Fruit fly (Drosophila melanogaster) whole organism, wandering third instar larva: ENCODE measurements around the gene Sh.

Experiments
- CG32264 ChIP-seq: fragments of 200-800 bp; sonication (Bioruptor generic); optimal IDR thresholded peaks from 2 replicates; lab custom pipeline; 2016; ENCODE audit warnings: missing biosample characterization, missing genetic modification characterization
- CG9705 ChIP-seq: fragments of 200-800 bp; sonication (Bioruptor generic); optimal IDR thresholded peaks from 2 replicates; lab custom pipeline; 2018; ENCODE audit warnings: missing biosample characterization, mild to moderate bottlenecking, missing genetic modification characterization
- CrebA ChIP-seq: fragments of 200-800 bp; sonication (Bioruptor generic); optimal IDR thresholded peaks from 2 replicates; lab custom pipeline; 2016; ENCODE audit warnings: missing biosample characterization, mild to moderate bottlenecking, missing genetic modification characterization, borderline replicate concordance
- Dfd ChIP-seq: fragments of >200 bp; optimal IDR thresholded peaks from 2 replicates; lab custom pipeline; 2017; ENCODE audit warnings: missing biosample characterization, missing genetic modification characterization
- Dif ChIP-seq: fragments of 200-275, 200-300 bp; sonication (Bioruptor generic); optimal IDR thresholded peaks from 2 replicates; lab custom pipeline; 2018; ENCODE audit warnings: missing biosample characterization, missing genetic modification characterization; ENCODE audit not compliant: partially characterized antibody
- GATAd ChIP-seq: sonication (Bioruptor generic); optimal IDR thresholded peaks from 2 replicates; lab custom pipeline; 2016; ENCODE audit warnings: missing biosample characterization, missing genetic modification characterization
- HLH106 ChIP-seq: fragments of 200-800 bp; optimal IDR thresholded peaks from 3 replicates; lab custom pipeline; 2019; ENCODE audit warnings: missing biosample characterization, mild to moderate bottlenecking, missing genetic modification characterization, moderate library complexity
- Hnf4 ChIP-seq: fragments of 200-800 bp; sonication (Bioruptor generic); optimal IDR thresholded peaks from 2 replicates; lab custom pipeline; 2016; ENCODE audit warnings: missing biosample characterization, mild to moderate bottlenecking, missing genetic modification characterization
- Hr78 ChIP-seq: fragments of >200 bp; optimal IDR thresholded peaks from 2 replicates; lab custom pipeline; 2017; ENCODE audit warnings: missing biosample characterization, missing genetic modification characterization
- Hr83 ChIP-seq: fragments of 200-300 bp; sonication (Bioruptor generic); optimal IDR thresholded peaks from 2 replicates; lab custom pipeline; 2016; ENCODE audit warnings: missing biosample characterization, mild to moderate bottlenecking, missing genetic modification characterization, moderate library complexity; ENCODE audit not compliant: poor library complexity, severe bottlenecking
- Jra ChIP-seq: sonication (Bioruptor generic); optimal IDR thresholded peaks from 2 replicates; lab custom pipeline; 2016; ENCODE audit warnings: missing biosample characterization, missing genetic modification characterization
- Mio ChIP-seq: sonication (Bioruptor generic); optimal IDR thresholded peaks from 2 replicates; lab custom pipeline; 2016; ENCODE audit warnings: missing biosample characterization, missing genetic modification characterization
- Myc ChIP-seq: fragments of >200 bp; optimal IDR thresholded peaks from 2 replicates; lab custom pipeline; 2017
- N ChIP-seq: fragments of >200 bp; optimal IDR thresholded peaks from 2 replicates; lab custom pipeline; 2018; ENCODE audit warnings: missing biosample characterization, missing external identifiers, missing genetic modification characterization
- OdsH ChIP-seq: fragments of 200-800 bp; sonication (Bioruptor generic); optimal IDR thresholded peaks from 2 replicates; lab custom pipeline; 2016; ENCODE audit warnings: missing biosample characterization, mild to moderate bottlenecking, missing genetic modification characterization
- Rel ChIP-seq, 2 experiments: fragments of 200-800 bp; sonication (Bioruptor generic) in 1 of 2; optimal IDR thresholded peaks; 2 replicates in 1 of 2; 3 replicates in 1 of 2; lab custom pipeline; 2016 to 2019; ENCODE audit warnings: mild to moderate bottlenecking in 2 of 2, missing biosample characterization in 2 of 2, missing genetic modification characterization in 2 of 2, moderate library complexity in 1 of 2
- Sp1 ChIP-seq: fragments of 200-800 bp; sonication (Bioruptor generic); optimal IDR thresholded peaks from 3 replicates; lab custom pipeline; 2019; ENCODE audit warnings: missing biosample characterization, mild to moderate bottlenecking, missing genetic modification characterization, moderate library complexity
- br ChIP-seq: fragments of 200-800 bp; sonication (Bioruptor generic); optimal IDR thresholded peaks from 2 replicates; lab custom pipeline; 2016; ENCODE audit warnings: missing biosample characterization, missing genetic modification characterization
- brk ChIP-seq: fragments of 200-800 bp; sonication (Bioruptor generic); optimal IDR thresholded peaks from 2 replicates; lab custom pipeline; 2016; ENCODE audit warnings: missing biosample characterization, mild to moderate bottlenecking, missing genetic modification characterization
- dl ChIP-seq, 2 experiments: fragments of 175-275, 200-275 bp in 1 of 2; fragments of 200-275 bp in 1 of 2; sonication (Bioruptor generic); optimal IDR thresholded peaks; lab custom pipeline; 2018; ENCODE audit warnings: mild to moderate bottlenecking in 2 of 2, missing biosample characterization in 2 of 2, missing genetic modification characterization in 2 of 2, moderate library complexity in 2 of 2; ENCODE audit not compliant: partially characterized antibody in 2 of 2, insufficient read depth in 1 of 2
- dmrt93B ChIP-seq: fragments of 200-800 bp; sonication (Bioruptor generic); optimal IDR thresholded peaks from 2 replicates; lab custom pipeline; 2018; ENCODE audit warnings: missing biosample characterization, mild to moderate bottlenecking, missing genetic modification characterization
- dsf ChIP-seq: sonication (Bioruptor generic); optimal IDR thresholded peaks from 2 replicates; lab custom pipeline; 2016; ENCODE audit warnings: missing biosample characterization, missing genetic modification characterization, borderline replicate concordance
- ey ChIP-seq: fragments of 200-800 bp; sonication (Bioruptor generic); optimal IDR thresholded peaks from 2 replicates; lab custom pipeline; 2016; ENCODE audit warnings: missing biosample characterization, missing genetic modification characterization
- foxo ChIP-seq, 2 experiments: fragments of 200-800 bp; sonication (Bioruptor generic); optimal IDR thresholded peaks; 2 replicates in 1 of 2; 3 replicates in 1 of 2; lab custom pipeline; 2016 to 2017; ENCODE audit warnings: missing biosample characterization in 2 of 2, missing genetic modification characterization in 2 of 2
- fru ChIP-seq: fragments of 200-800 bp; sonication (Bioruptor generic); optimal IDR thresholded peaks from 3 replicates; lab custom pipeline; 2016; ENCODE audit warnings: missing biosample characterization, mild to moderate bottlenecking, missing genetic modification characterization
- h ChIP-seq: fragments of 200-800 bp; sonication (Bioruptor generic); optimal IDR thresholded peaks from 3 replicates; lab custom pipeline; 2016; ENCODE audit warnings: missing biosample characterization, mild to moderate bottlenecking, missing genetic modification characterization
- jim ChIP-seq: fragments of 175-275, 200-325 bp; sonication (Bioruptor generic); optimal IDR thresholded peaks from 2 replicates; lab custom pipeline; 2016; ENCODE audit warnings: missing biosample characterization, mild to moderate bottlenecking, missing genetic modification characterization
- lola ChIP-seq: fragments of >200 bp; optimal IDR thresholded peaks from 2 replicates; lab custom pipeline; 2017; ENCODE audit warnings: missing biosample characterization, missing genetic modification characterization
- pan ChIP-seq: fragments of >200 bp; optimal IDR thresholded peaks from 2 replicates; lab custom pipeline; 2017
- psq ChIP-seq: fragments of 200-800 bp; sonication (Bioruptor generic); optimal IDR thresholded peaks from 3 replicates; lab custom pipeline; 2017; ENCODE audit warnings: missing biosample characterization, mild to moderate bottlenecking, missing genetic modification characterization, moderate library complexity
- rgr ChIP-seq: fragments of 200-800 bp; sonication (Bioruptor generic); optimal IDR thresholded peaks from 3 replicates; lab custom pipeline; 2016; ENCODE audit warnings: missing biosample characterization, mild to moderate bottlenecking, missing genetic modification characterization
- sage ChIP-seq: fragments of 200-800 bp; sonication (Bioruptor generic); optimal IDR thresholded peaks from 2 replicates; lab custom pipeline; 2016; ENCODE audit warnings: missing biosample characterization, mild to moderate bottlenecking, missing genetic modification characterization
- sv ChIP-seq: fragments of 200-800 bp; sonication (Bioruptor generic); optimal IDR thresholded peaks from 3 replicates; lab custom pipeline; 2016; ENCODE audit warnings: missing biosample characterization, missing genetic modification characterization
- tai ChIP-seq: sonication (Bioruptor generic); optimal IDR thresholded peaks from 2 replicates; lab custom pipeline; 2016; ENCODE audit warnings: missing biosample characterization, missing genetic modification characterization
- usp ChIP-seq: fragments of >200 bp; optimal IDR thresholded peaks from 2 replicates; lab custom pipeline; 2017; ENCODE audit warnings: missing biosample characterization, missing genetic modification characterization
- woc ChIP-seq: sonication (Bioruptor generic); optimal IDR thresholded peaks from 2 replicates; lab custom pipeline; 2016; ENCODE audit warnings: missing biosample characterization, mild to moderate bottlenecking, missing genetic modification characterization

Gene Sh

DNA sequence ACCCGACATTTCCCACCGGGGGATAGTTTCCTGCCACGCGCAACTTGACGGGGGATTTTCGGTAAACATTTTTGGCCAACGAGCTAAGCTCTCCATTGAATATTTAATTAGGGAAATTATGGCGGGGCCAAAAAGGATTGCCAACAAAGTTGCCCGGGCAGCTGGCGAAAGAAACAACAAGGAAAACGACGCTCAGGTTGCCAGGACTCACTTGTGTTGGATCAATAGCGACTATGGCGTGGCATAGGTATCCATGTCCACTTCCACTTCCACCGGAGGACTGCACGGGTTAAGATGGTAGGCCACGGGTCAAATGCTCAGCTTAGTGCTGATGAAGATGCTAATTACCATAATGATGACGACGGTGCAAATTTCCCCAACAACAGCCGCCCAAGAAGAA lies 19.4 kb downstream of the Sh start, which contains the start of gene CG15373:
Gene CG15373, plus strand, starts transcription at position 301 of the 400 bp plus-strand sequence.
- TF ChIP-seq Hnf4 (no peak), sage (GFP tag; lab: Kevin White, UChicago) (no peak), woc (GFP tag; lab: Kevin White, UChicago) (no peak), usp (GFP tag; lab: Kevin White, UChicago) (no peak), Sp1 (no peak), lola (GFP tag; lab: Kevin White, UChicago) (no peak), br (GFP tag; lab: Kevin White, UChicago) (no peak), fru (GFP tag; lab: Kevin White, UChicago) (no peak), psq (GFP tag; lab: Kevin White, UChicago) (no peak), Hr78 (GFP tag; lab: Kevin White, UChicago) (no peak), OdsH (GFP tag; lab: Kevin White, UChicago) (no peak), jim (no peak), Myc (lab: Kevin White, UChicago) (no peak)

DNA sequence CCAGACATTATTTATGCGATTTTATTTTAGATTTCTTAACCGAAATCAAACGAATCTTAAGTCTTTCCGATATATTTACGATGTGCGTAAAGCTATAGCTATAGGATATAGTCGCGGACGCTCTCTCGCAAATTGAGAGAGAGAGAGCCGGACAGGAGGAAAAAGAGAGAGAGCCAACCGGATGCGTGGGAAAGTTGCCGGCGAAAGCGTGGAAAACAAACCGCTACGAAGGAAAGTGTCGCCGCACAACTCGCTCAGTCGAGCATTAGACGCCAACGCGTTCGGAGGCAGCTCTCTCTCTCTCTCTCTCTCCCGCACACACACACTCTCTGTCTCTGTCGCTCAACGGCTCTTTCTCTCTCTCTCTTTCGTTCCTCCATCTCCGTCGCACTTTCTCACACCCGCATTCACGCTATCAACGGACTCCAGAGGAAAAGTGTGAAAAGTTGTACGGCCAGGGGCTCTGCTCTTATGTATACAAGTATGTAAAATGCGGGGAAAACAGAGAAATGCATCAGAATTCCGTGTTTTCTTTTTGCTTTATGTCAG lies 39.4 kb downstream of the Sh start, which contains the start of gene CG6867:
Gene CG6867, plus strand, starts transcription at position 256 of the 549 bp plus-strand sequence.
- TF ChIP-seq HLH106: no peak
- no peak for TF ChIP-seq CrebA
- TF ChIP-seq dsf (GFP tag; lab: Kevin White, UChicago): no peak
- no peak for TF ChIP-seq Jra
- TF ChIP-seq Dfd (GFP tag; lab: Kevin White, UChicago): no peak
- TF ChIP-seq lola (GFP tag; lab: Kevin White, UChicago): no peak
- TF ChIP-seq brk (GFP tag; lab: Kevin White, UChicago): no peak
- no peak for TF ChIP-seq CG9705
- TF ChIP-seq h (GFP tag; lab: Kevin White, UChicago): no peak
- no peak for TF ChIP-seq Myc (lab: Kevin White, UChicago)
- TF ChIP-seq br (GFP tag; lab: Kevin White, UChicago): no peak
- TF ChIP-seq jim: no peak
- TF ChIP-seq pan (lab: Kevin White, UChicago): no peak
- TF ChIP-seq Dif (GFP tag; lab: Kevin White, UChicago): no peak

DNA sequence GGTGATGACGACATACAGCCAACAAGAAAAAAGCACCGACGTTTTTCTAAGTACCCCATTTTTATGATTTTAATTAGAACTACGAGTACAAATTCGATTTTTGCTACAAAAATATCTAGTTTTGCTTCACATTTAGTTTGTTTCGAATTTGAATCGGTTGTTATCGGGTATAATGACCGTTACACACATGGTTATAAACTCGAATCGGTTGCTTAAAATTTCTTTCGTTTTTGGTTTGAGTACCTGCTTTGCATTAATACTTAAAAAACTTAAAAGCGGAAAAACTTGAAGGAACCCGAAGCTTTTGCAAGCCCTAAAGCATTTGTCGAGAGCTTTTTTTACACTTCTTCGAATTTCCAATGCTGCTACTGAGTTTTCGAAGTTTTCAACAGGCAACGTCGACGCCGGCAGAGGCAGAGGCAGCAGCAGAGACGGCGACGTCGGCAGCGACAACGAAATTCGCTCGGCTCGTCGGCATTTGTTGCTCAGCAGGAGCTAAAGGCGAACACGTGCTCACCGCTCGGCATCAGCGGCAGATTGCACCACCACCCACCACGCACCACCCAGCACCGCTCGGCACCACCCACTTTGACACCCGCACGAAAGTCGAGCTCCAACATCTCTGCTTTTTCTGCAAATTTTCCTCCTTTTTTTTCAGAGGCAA lies 44.5 kb downstream of the Sh start:
- TF ChIP-seq fru (GFP tag; lab: Kevin White, UChicago) (no peak), brk (GFP tag; lab: Kevin White, UChicago) (no peak), dl (GFP tag; optimal IDR thresholded peaks at IDR 0.05; lab: Kevin White, UChicago; ENCODE audit: insufficient read depth in 1 of 2, partially characterized antibody in 2 of 2) (no peak), jim (no peak), sage (GFP tag; lab: Kevin White, UChicago) (no peak), OdsH (GFP tag; lab: Kevin White, UChicago) (no peak), CG9705 (no peak), Mio (GFP tag; lab: Kevin White, UChicago) (no peak), foxo (GFP tag; optimal IDR thresholded peaks at IDR 0.05; lab: Kevin White, UChicago) (no peak), N (GFP tag; lab: Kevin White, UChicago) (no peak), GATAd (GFP tag; lab: Kevin White, UChicago) (no peak), lola (GFP tag; lab: Kevin White, UChicago) (no peak), Sp1 (no peak), CG32264 (GFP tag; lab: Kevin White, UChicago) (no peak), sv (GFP tag; lab: Kevin White, UChicago) (no peak), Hnf4 (no peak), rgr (GFP tag; lab: Kevin White, UChicago) (no peak), Dif (GFP tag; lab: Kevin White, UChicago) (no peak), tai (no peak)

DNA sequence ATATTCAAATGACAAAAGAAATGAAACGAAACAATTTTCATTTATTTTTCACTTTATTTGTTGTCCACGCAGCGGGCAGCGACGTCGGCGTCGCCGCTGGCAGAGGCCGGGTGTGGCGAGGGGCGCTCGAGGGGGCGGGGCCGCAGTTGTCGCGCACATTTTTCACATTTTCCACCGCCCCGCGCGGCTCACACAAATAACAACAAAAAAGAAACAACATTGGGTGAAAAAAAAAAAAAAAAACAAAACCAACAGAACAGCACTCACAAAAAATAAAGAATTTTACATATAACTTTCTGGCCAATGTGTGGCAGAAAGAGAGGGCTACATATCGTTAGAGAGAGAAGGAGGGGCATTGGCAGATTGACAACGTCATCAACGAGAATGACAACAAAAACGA lies 48.4 kb downstream of the Sh start:
- no peak for TF ChIP-seq jim
- no peak for TF ChIP-seq dl (GFP tag; optimal IDR thresholded peaks at IDR 0.05; lab: Kevin White, UChicago; ENCODE audit: insufficient read depth in 1 of 2, partially characterized antibody in 2 of 2)
- TF ChIP-seq pan (lab: Kevin White, UChicago): no peak
- TF ChIP-seq GATAd (GFP tag; lab: Kevin White, UChicago): no peak
- TF ChIP-seq Rel (GFP tag; optimal IDR thresholded peaks at IDR 0.05; lab: Kevin White, UChicago): no peak
- no peak for TF ChIP-seq Rel (tag; optimal IDR thresholded peaks at IDR 0.05; lab: Kevin White, UChicago)
- TF ChIP-seq tai: no peak
- TF ChIP-seq lola (GFP tag; lab: Kevin White, UChicago): no peak
- no peak for TF ChIP-seq ey (GFP tag; lab: Kevin White, UChicago)
- TF ChIP-seq h (GFP tag; lab: Kevin White, UChicago): no peak
- TF ChIP-seq usp (GFP tag; lab: Kevin White, UChicago): no peak
- no peak for TF ChIP-seq Jra
- no peak for TF ChIP-seq woc (GFP tag; lab: Kevin White, UChicago)
- no peak for TF ChIP-seq brk (GFP tag; lab: Kevin White, UChicago)
- no peak for TF ChIP-seq Myc (lab: Kevin White, UChicago)
- no peak for TF ChIP-seq sv (GFP tag; lab: Kevin White, UChicago)
- no peak for TF ChIP-seq fru (GFP tag; lab: Kevin White, UChicago)
- no peak for TF ChIP-seq dsf (GFP tag; lab: Kevin White, UChicago)
- TF ChIP-seq Hr83 (GFP tag; lab: Kevin White, UChicago): no peak
- TF ChIP-seq dmrt93B (GFP tag; lab: Kevin White, UChicago): no peak
